Worm (Caenorhabditis elegans) whole organism, L1 larva: ENCODE measurements around the gene R02E12.5.

Experiments used
- C16A3.4 ChIP-seq: fragments of 150-350 bp; optimal IDR thresholded peaks from 2 replicates; lab custom pipeline; 2014; ENCODE audit warnings: missing biosample characterization, missing genetic modification characterization
- C34B4.2 ChIP-seq: sonication (generic microtip); optimal IDR thresholded peaks from 2 replicates; lab custom pipeline; 2017; ENCODE audit warnings: mild to moderate bottlenecking, missing genetic modification characterization, missing compliant biosample characterization
- F16B12.6 ChIP-seq: fragments of 150-350 bp; optimal IDR thresholded peaks from 2 replicates; lab custom pipeline; 2014; ENCODE audit warnings: missing biosample characterization, missing genetic modification characterization
- Y116A8C.19 ChIP-seq: sonication (generic microtip); optimal IDR thresholded peaks from 2 replicates; lab custom pipeline; 2016; ENCODE audit warnings: missing compliant biosample characterization, missing genetic modification characterization, borderline replicate concordance
- aha-1 ChIP-seq: fragments of 150-350 bp; optimal IDR thresholded peaks from 2 replicates; lab custom pipeline; 2014; ENCODE audit warnings: missing biosample characterization, missing genetic modification characterization
- alr-1 ChIP-seq: fragments of 200-800 bp; sonication (Bioruptor generic); optimal IDR thresholded peaks from 2 replicates; lab custom pipeline; 2018; ENCODE audit warnings: borderline replicate concordance, mild to moderate bottlenecking, missing genetic modification characterization, missing compliant biosample characterization
- ceh-82 ChIP-seq, 3 experiments: fragments of 150-350 bp in 1 of 3; sonication (generic microtip) in 2 of 3; optimal IDR thresholded peaks; 2 replicates each; lab custom pipeline; 2014 to 2017; ENCODE audit warnings: missing biosample characterization in 3 of 3, missing genetic modification characterization in 3 of 3
- dpl-1 ChIP-seq, 3 experiments: fragments of 150-350 bp in 2 of 3; sonication (generic microtip) in 1 of 3; optimal IDR thresholded peaks; 2 replicates each; lab custom pipeline; 2014 to 2017; ENCODE audit warnings: missing biosample characterization in 3 of 3, missing genetic modification characterization in 3 of 3, missing genetic modification reagents in 3 of 3
- egl-13 ChIP-seq: sonication (generic microtip); optimal IDR thresholded peaks from 2 replicates; lab custom pipeline; 2016; ENCODE audit warnings: missing genotype, missing genetic modification reagents, missing genetic modification characterization, missing compliant biosample characterization
- elt-2 ChIP-seq: sonication (generic microtip); optimal IDR thresholded peaks from 2 replicates; lab custom pipeline; 2016; ENCODE audit warnings: missing genetic modification characterization, mild to moderate bottlenecking, inconsistent platforms, missing compliant biosample characterization, missing genetic modification reagents
- ets-5 ChIP-seq: fragments of 200-800 bp; sonication (Bioruptor generic); IDR thresholded peaks from 2 replicates; pipeline ENCODE4 v1.3.6; 2022; ENCODE audit warnings: missing genetic modification characterization, missing compliant biosample characterization
- fkh-10 ChIP-seq: sonication (generic microtip); optimal IDR thresholded peaks from 2 replicates; lab custom pipeline; 2017; ENCODE audit warnings: missing biosample characterization, missing genetic modification reagents, missing genetic modification characterization
- fkh-4 ChIP-seq: sonication (generic microtip); optimal IDR thresholded peaks from 2 replicates; lab custom pipeline; 2016; ENCODE audit warnings: missing compliant biosample characterization, missing genetic modification characterization, borderline replicate concordance
- grh-1 ChIP-seq: fragments of 200-800 bp; sonication (Bioruptor generic); IDR thresholded peaks from 2 replicates; pipeline ENCODE4 v1.3.6; 2022; ENCODE audit warnings: missing genetic modification reagents, missing genetic modification characterization, missing compliant biosample characterization
- hlh-17 ChIP-seq: fragments of 200-800 bp; sonication (Bioruptor generic); optimal IDR thresholded peaks from 2 replicates; lab custom pipeline; 2018; ENCODE audit warnings: missing genetic modification characterization, mild to moderate bottlenecking, missing compliant biosample characterization, moderate library complexity, borderline replicate concordance
- hlh-4 ChIP-seq: sonication (generic microtip); optimal IDR thresholded peaks from 2 replicates; lab custom pipeline; 2016; ENCODE audit warnings: mild to moderate bottlenecking, missing genetic modification characterization, missing compliant biosample characterization
- jun-1 ChIP-seq: fragments of 150-350 bp; optimal IDR thresholded peaks from 2 replicates; lab custom pipeline; 2014; ENCODE audit warnings: missing biosample characterization, missing genetic modification reagents, missing genetic modification characterization
- lin-14 ChIP-seq: fragments of 200-800 bp; sonication (Bioruptor generic); optimal IDR thresholded peaks from 2 replicates; lab custom pipeline; 2018; ENCODE audit warnings: mild to moderate bottlenecking, missing genetic modification characterization, moderate library complexity, missing compliant biosample characterization
- lin-15B ChIP-seq: fragments of 150-350 bp; sonication (generic microtip); optimal IDR thresholded peaks from 3 replicates; lab custom pipeline; 2014; ENCODE audit warnings: missing biosample characterization, missing genetic modification characterization
- lin-35 ChIP-seq, 2 experiments: fragments of 150-350 bp; optimal IDR thresholded peaks; 2 replicates each; lab custom pipeline; 2014; ENCODE audit warnings: missing biosample characterization in 2 of 2, missing genetic modification characterization in 2 of 2, missing genetic modification reagents in 2 of 2
- lin-39 ChIP-seq: fragments of 150-350 bp; optimal IDR thresholded peaks from 2 replicates; lab custom pipeline; 2014; ENCODE audit warnings: missing biosample characterization, missing genetic modification reagents, missing genetic modification characterization
- lir-3 ChIP-seq: sonication (generic microtip); optimal IDR thresholded peaks from 2 replicates; lab custom pipeline; 2016; ENCODE audit warnings: mild to moderate bottlenecking, missing genetic modification characterization, moderate library complexity, missing compliant biosample characterization; ENCODE audit not compliant: poor library complexity
- mep-1 ChIP-seq: fragments of 150-350 bp; optimal IDR thresholded peaks from 2 replicates; lab custom pipeline; 2014; ENCODE audit warnings: missing biosample characterization, missing genetic modification characterization
- nhr-19 ChIP-seq: fragments of 200-800 bp; sonication (Bioruptor generic); conservative IDR thresholded peaks from 2 replicates; pipeline ENCODE4 v1.3.6; 2022; ENCODE audit warnings: missing genetic modification characterization, missing compliant biosample characterization
- nhr-20 ChIP-seq: sonication (generic microtip); optimal IDR thresholded peaks from 2 replicates; lab custom pipeline; 2016; ENCODE audit warnings: mild to moderate bottlenecking, missing genetic modification characterization, missing compliant biosample characterization
- nhr-237 ChIP-seq: fragments of 150-350 bp; optimal IDR thresholded peaks from 2 replicates; lab custom pipeline; 2014; ENCODE audit warnings: missing biosample characterization, missing genetic modification characterization
- nhr-28 ChIP-seq: fragments of 150-350 bp; optimal IDR thresholded peaks from 2 replicates; lab custom pipeline; 2014; ENCODE audit warnings: missing biosample characterization, missing genetic modification characterization
- nhr-47 ChIP-seq: sonication (generic microtip); optimal IDR thresholded peaks from 2 replicates; lab custom pipeline; 2016; ENCODE audit warnings: mild to moderate bottlenecking, missing genetic modification characterization, moderate library complexity, missing compliant biosample characterization
- nhr-71 ChIP-seq: sonication (generic microtip); optimal IDR thresholded peaks from 2 replicates; lab custom pipeline; 2016; ENCODE audit warnings: mild to moderate bottlenecking, missing genetic modification characterization, moderate library complexity, missing compliant biosample characterization
- nhr-76 ChIP-seq: sonication (generic microtip); optimal IDR thresholded peaks from 2 replicates; lab custom pipeline; 2017; ENCODE audit warnings: missing biosample characterization, missing genetic modification characterization
- nhr-84 ChIP-seq: sonication (generic microtip); optimal IDR thresholded peaks from 2 replicates; lab custom pipeline; 2017; ENCODE audit warnings: missing biosample characterization, missing genetic modification characterization
- nhr-85 ChIP-seq: sonication (generic microtip); peaks from one replicate; lab custom pipeline; 2016; ENCODE audit warnings: missing genetic modification characterization, inconsistent platforms, missing compliant biosample characterization
- nhr-90 ChIP-seq: sonication (generic microtip); optimal IDR thresholded peaks from 2 replicates; lab custom pipeline; 2016; ENCODE audit warnings: mild to moderate bottlenecking, missing genetic modification characterization, missing compliant biosample characterization; ENCODE audit not compliant: poor library complexity
- pqm-1 ChIP-seq: sonication (generic microtip); optimal IDR thresholded peaks from 3 replicates; lab custom pipeline; 2017; ENCODE audit warnings: missing biosample characterization, missing genetic modification characterization
- snu-23 ChIP-seq: sonication (generic microtip); optimal IDR thresholded peaks from 2 replicates; lab custom pipeline; 2016; ENCODE audit warnings: missing genetic modification characterization, missing compliant biosample characterization
- sptf-1 ChIP-seq: fragments of 150-350 bp; optimal IDR thresholded peaks from 2 replicates; lab custom pipeline; 2014; ENCODE audit warnings: missing biosample characterization, missing genetic modification characterization
- unc-130 ChIP-seq: fragments of 150-350 bp; optimal IDR thresholded peaks from 2 replicates; lab custom pipeline; 2017; ENCODE audit warnings: missing biosample characterization, missing genetic modification characterization, inconsistent platforms
- unc-62 ChIP-seq: fragments of 150-350 bp; optimal IDR thresholded peaks from 2 replicates; lab custom pipeline; 2014; ENCODE audit warnings: missing biosample characterization, missing genetic modification reagents, missing genetic modification characterization
- xbp-1 ChIP-seq: sonication (generic microtip); optimal IDR thresholded peaks from 2 replicates; lab custom pipeline; 2016; ENCODE audit warnings: missing genetic modification characterization, missing compliant biosample characterization
- zip-4 ChIP-seq: fragments of 200-800 bp; sonication (Bioruptor generic); optimal IDR thresholded peaks from 2 replicates; lab custom pipeline; 2018; ENCODE audit warnings: mild to moderate bottlenecking, missing genetic modification characterization, moderate library complexity, missing compliant biosample characterization
- ztf-11 ChIP-seq, 2 experiments: sonication (generic microtip); optimal IDR thresholded peaks; 2 replicates each; lab custom pipeline; 2016 to 2017; ENCODE audit warnings: missing genetic modification characterization in 2 of 2, missing biosample characterization in 1 of 2, missing compliant biosample characterization in 1 of 2

R02E12.5 gene

DNA sequence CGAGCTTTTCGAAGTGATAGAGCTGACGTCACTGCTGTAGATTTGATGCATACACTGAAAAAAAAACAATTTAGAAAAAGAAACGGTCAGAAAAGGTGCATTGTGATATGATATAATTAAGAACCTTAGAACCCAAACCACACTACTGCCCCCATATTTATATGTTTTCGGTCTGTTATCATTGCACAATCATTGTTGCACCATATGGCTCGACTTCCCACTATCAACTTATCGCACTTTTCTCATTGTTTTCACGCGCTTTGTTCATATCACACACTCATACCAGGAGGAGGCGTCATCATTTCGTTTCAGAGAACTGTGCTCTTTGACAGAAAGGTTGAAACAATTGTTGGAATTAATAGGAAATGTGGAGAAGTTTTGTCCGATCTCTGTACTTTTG is 11.8 kb downstream of the R02E12.5 start:
- TF ChIP-seq sptf-1 (tag; lab: Kevin White, UChicago): no peak
- TF ChIP-seq nhr-90 (tag; lab: Kevin White, UChicago): peak; percentile 25
- no peak for TF ChIP-seq fkh-10 (GFP tag; lab: Kevin White, UChicago)
- TF ChIP-seq dpl-1 (GFP tag; optimal IDR thresholded peaks at IDR 0.05; lab: Kevin White, UChicago): no peak
- no peak for TF ChIP-seq Y116A8C.19 (tag; lab: Kevin White, UChicago)
- no peak for TF ChIP-seq nhr-84
- TF ChIP-seq nhr-237 (tag; lab: Kevin White, UChicago): no peak
- TF ChIP-seq nhr-28: no peak
- TF ChIP-seq C16A3.4 (tag; lab: Kevin White, UChicago): no peak
- TF ChIP-seq unc-130 (tag; lab: Kevin White, UChicago): no peak
- no peak for TF ChIP-seq ztf-11 (tag; optimal IDR thresholded peaks at IDR 0.05; lab: Kevin White, UChicago)
- TF ChIP-seq nhr-71: peak; percentile 14
- TF ChIP-seq hlh-4 (tag; lab: Kevin White, UChicago): no peak
- TF ChIP-seq lin-35 (GFP tag; optimal IDR thresholded peaks at IDR 0.05; lab: Kevin White, UChicago): peak in 1 of 2 experiments; percentile 53
- TF ChIP-seq lin-39 (tag; lab: Kevin White, UChicago): no peak
- no peak for TF ChIP-seq nhr-19 (GFP tag; lab: Robert Waterston, UW)
- TF ChIP-seq hlh-17: no peak
- TF ChIP-seq elt-2 (tag; lab: Kevin White, UChicago): peak; percentile 98
- no peak for TF ChIP-seq grh-1
- no peak for TF ChIP-seq nhr-76 (tag; lab: Kevin White, UChicago)
- TF ChIP-seq F16B12.6 (tag; lab: Kevin White, UChicago): no peak
- TF ChIP-seq zip-4 (GFP tag; lab: Kevin White, UChicago): no peak
- TF ChIP-seq nhr-20 (tag; lab: Kevin White, UChicago): peak; percentile 10
- TF ChIP-seq ceh-82 (tag; optimal IDR thresholded peaks at IDR 0.05; lab: Kevin White, UChicago): no peak
- TF ChIP-seq lin-14 (GFP tag; lab: Kevin White, UChicago): peak; percentile 9
- peak; percentile 38 for TF ChIP-seq jun-1 (tag; lab: Kevin White, UChicago)
- TF ChIP-seq unc-62 (GFP tag; lab: Kevin White, UChicago): no peak
- TF ChIP-seq pqm-1 (tag; lab: Kevin White, UChicago): peak; percentile 22
- no peak for TF ChIP-seq aha-1
- TF ChIP-seq xbp-1 (tag; lab: Kevin White, UChicago): no peak
- TF ChIP-seq lir-3 (tag; lab: Kevin White, UChicago): no peak

DNA sequence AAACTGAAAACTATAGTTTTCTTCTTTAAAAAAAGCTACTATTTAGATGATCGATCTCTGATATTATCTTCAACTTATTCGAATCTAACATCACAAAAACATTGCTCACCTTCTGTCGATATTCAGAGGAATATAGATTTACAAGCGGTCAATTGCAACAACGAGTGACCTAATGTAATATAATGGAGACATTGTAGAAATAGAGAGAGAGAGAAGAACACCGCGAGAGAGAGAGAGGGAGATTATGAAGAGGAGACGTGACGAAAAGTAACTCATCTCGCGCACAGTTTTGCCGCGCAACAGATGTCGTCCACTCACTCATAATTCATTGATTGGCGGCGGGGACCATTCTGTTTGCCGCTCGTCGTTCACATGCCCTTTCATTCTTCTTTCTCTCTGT is 13.2 kb downstream of the R02E12.5 start:
- TF ChIP-seq lin-15B (no peak), alr-1 (tag; lab: Kevin White, UChicago) (no peak), egl-13 (tag; lab: Kevin White, UChicago) (no peak), ets-5 (GFP tag; lab: Robert Waterston, UW) (no peak), C34B4.2 (tag; lab: Kevin White, UChicago) (no peak), snu-23 (GFP tag; lab: Kevin White, UChicago) (no peak), nhr-85 (tag; lab: Kevin White, UChicago) (no peak), elt-2 (tag; lab: Kevin White, UChicago) (no peak), lin-39 (tag; lab: Kevin White, UChicago) (no peak)
- TF ChIP-seq, all 84 proteins: peak for 0

DNA sequence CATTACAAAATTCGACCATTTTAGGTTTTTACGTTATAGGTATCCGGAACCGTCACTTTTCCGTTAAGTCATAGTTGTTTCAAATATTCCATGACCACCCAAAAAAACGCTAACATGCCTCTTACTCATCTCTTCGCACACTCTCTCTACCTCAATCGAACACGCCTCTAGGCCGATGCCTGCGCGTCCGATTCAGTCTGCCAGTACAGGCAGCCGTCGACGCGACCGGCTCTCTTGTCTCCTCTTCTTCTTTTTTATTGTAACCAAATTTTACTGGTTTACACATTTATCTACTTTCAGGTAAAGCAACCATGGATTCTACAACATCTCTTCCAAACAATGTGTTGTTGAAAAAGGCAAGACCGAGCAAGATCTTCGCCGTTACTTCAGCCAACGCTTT is 14.8 kb downstream of the R02E12.5 start, which contains the start of gene mop-25.1:
Gene mop-25.1 (plus strand): TSS at position 301 of the 400 bp plus-strand sequence.
- TF ChIP-seq mep-1 (no peak), ztf-11 (tag; optimal IDR thresholded peaks at IDR 0.05; lab: Kevin White, UChicago) (no peak), hlh-17 (no peak), C34B4.2 (tag; lab: Kevin White, UChicago) (no peak), aha-1 (no peak), nhr-76 (tag; lab: Kevin White, UChicago) (no peak), fkh-4 (tag; lab: Kevin White, UChicago) (no peak), nhr-47 (no peak)
